Fruit fly (Drosophila melanogaster) whole organism, adult: ENCODE measurements around the gene Lcp65Aa.

ENCODE experiments used
- CG11617 ChIP-seq: fragments of 200-800 bp; sonication (Bioruptor generic); optimal IDR thresholded peaks from 2 replicates; lab custom pipeline; 2017; ENCODE audit warnings: mild to moderate bottlenecking, missing biosample characterization, missing genetic modification reagents, missing genetic modification characterization
- CG7101 ChIP-seq: fragments of 200-800 bp; sonication (Bioruptor generic); optimal IDR thresholded peaks from 2 replicates; lab custom pipeline; 2018; ENCODE audit warnings: missing biosample characterization, mild to moderate bottlenecking, missing genetic modification characterization, moderate library complexity
- Clk ChIP-seq: fragments of 200-800 bp; sonication (Bioruptor generic); optimal IDR thresholded peaks from 2 replicates; lab custom pipeline; 2017; ENCODE audit warnings: missing biosample characterization, missing genetic modification characterization
- Crg-1 ChIP-seq: fragments of 200-800 bp; sonication (Bioruptor generic); optimal IDR thresholded peaks from 2 replicates; lab custom pipeline; 2016; ENCODE audit warnings: missing biosample characterization, missing genetic modification characterization
- Hr96 ChIP-seq: fragments of 200-800 bp; sonication (Bioruptor generic); optimal IDR thresholded peaks from 2 replicates; lab custom pipeline; 2016; ENCODE audit warnings: missing biosample characterization, missing genetic modification characterization
- Mnt ChIP-seq: fragments of 200-800 bp; sonication (Bioruptor generic); optimal IDR thresholded peaks from 2 replicates; lab custom pipeline; 2016; ENCODE audit warnings: missing biosample characterization, mild to moderate bottlenecking, missing genetic modification characterization
- bab1 ChIP-seq: fragments of 200-800 bp; sonication (Bioruptor generic); optimal IDR thresholded peaks from 3 replicates; lab custom pipeline; 2019; ENCODE audit warnings: missing biosample characterization, mild to moderate bottlenecking, missing genetic modification characterization, moderate library complexity
- cic ChIP-seq: fragments of 200-800 bp; sonication (Bioruptor generic); optimal IDR thresholded peaks from 2 replicates; lab custom pipeline; 2017; ENCODE audit warnings: missing biosample characterization, mild to moderate bottlenecking, missing genetic modification characterization, moderate library complexity
- cnc ChIP-seq, 2 experiments: fragments of >200 bp; optimal IDR thresholded peaks; 2 replicates each; lab custom pipeline; 2017
- kay ChIP-seq: fragments of 200-800 bp; sonication (Bioruptor generic); peaks from one replicate; lab custom pipeline; 2016; ENCODE audit warnings: missing biosample characterization, missing genetic modification characterization, borderline replicate concordance
- pad ChIP-seq: fragments of 200-800 bp; sonication (Bioruptor generic); optimal IDR thresholded peaks from 3 replicates; lab custom pipeline; 2017; ENCODE audit warnings: missing biosample characterization, missing genetic modification characterization, mild to moderate bottlenecking, moderate library complexity, missing genetic modification reagents
- tj ChIP-seq: fragments of 200-800 bp; sonication (Bioruptor generic); optimal IDR thresholded peaks from 3 replicates; lab custom pipeline; 2017; ENCODE audit warnings: missing biosample characterization, mild to moderate bottlenecking, missing genetic modification characterization, moderate library complexity

DNA sequence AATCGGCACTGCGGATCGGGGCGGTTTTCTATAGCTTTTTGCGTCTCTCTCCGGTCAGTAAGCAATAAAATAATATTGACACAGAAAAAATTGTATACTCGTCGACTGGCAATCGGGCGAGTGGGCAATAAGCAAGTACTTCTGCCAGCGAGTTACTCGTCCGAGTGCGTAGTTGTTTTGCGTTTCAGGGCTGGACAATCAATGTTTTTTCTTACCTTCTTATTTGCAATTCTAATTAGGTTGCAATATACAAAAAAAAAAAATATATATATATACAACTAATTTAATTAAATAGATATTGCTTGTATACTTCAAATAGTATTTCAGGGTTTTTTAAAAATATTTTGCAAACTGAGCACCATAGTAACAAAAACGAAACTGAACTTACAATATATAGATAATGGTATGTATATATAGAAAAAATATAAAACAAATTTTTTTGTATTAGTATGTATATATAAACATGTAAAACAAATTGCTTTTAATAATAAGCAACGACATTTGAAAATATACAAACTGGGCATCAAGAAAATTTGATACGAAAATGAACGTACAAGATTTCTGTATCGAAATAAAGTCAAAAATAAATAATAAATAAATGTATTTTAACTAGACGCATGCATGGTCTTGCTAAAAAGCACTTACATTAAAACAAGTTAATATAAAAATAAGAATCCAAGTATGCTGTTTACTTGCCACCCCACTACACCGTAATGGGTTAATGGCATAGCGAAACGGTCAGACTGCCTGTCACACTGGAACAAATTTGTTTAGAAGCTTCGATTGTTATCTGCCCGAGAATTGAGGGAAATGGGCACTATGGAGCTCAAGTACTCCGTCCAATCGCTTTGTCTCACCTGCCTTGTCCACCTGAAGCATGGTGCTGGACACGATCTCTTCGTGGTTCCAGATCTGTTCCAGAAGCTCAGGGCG, 38.2 kb downstream of the Lcp65Aa start, which contains the start of the genes D19A and CG7386:
- TF ChIP-seq Clk (GFP tag; lab: Kevin White, UChicago) (no peak), Crg-1 (GFP tag; lab: Kevin White, UChicago) (no peak), cic (no peak), cnc (optimal IDR thresholded peaks at IDR 0.05; lab: Kevin White, UChicago) (no peak), Mnt (GFP tag; lab: Kevin White, UChicago) (peak; percentile 49), tj (GFP tag; lab: Kevin White, UChicago) (peak; percentile 24), bab1 (GFP tag; lab: Kevin White, UChicago) (peak; percentile 79), pad (no peak), CG11617 (GFP tag; lab: Kevin White, UChicago) (peak; percentile 61), CG7101 (tag; lab: Kevin White, UChicago) (peak; percentile 72), Hr96 (peak; percentile 31), kay (GFP tag; lab: Kevin White, UChicago) (no peak)
